Worm (Caenorhabditis elegans) whole organism, L3 larva: ENCODE measurements around the gene F32D8.11.

Experiments used
- ZK546.5 ChIP-seq: sonication (generic microtip); optimal IDR thresholded peaks from 2 replicates; lab custom pipeline; 2017; ENCODE audit warnings: missing biosample characterization, missing genetic modification characterization
- aly-2 ChIP-seq: fragments of 150-350 bp; optimal IDR thresholded peaks from 2 replicates; lab custom pipeline; 2014; ENCODE audit warnings: missing biosample characterization, missing genetic modification characterization
- ama-1 ChIP-seq: fragments of 150-350 bp; optimal IDR thresholded peaks from 2 replicates; lab custom pipeline; 2018
- ceh-16 ChIP-seq: sonication (generic microtip); optimal IDR thresholded peaks from 2 replicates; lab custom pipeline; 2017; ENCODE audit warnings: missing biosample characterization, missing genetic modification characterization
- ceh-82 ChIP-seq: fragments of 150-350 bp; optimal IDR thresholded peaks from 2 replicates; lab custom pipeline; 2014; ENCODE audit warnings: missing biosample characterization, missing genetic modification characterization
- ceh-9 ChIP-seq: sonication (generic microtip); optimal IDR thresholded peaks from 2 replicates; lab custom pipeline; 2018; ENCODE audit warnings: missing biosample characterization, missing genetic modification characterization
- daf-12 ChIP-seq: fragments of 150-350 bp; optimal IDR thresholded peaks from 2 replicates; lab custom pipeline; 2014; ENCODE audit warnings: missing biosample characterization, missing genetic modification reagents, missing genetic modification characterization
- egl-27 ChIP-seq: sonication (generic microtip); optimal IDR thresholded peaks from 4 replicates; lab custom pipeline; 2017; ENCODE audit warnings: missing biosample characterization, missing genetic modification reagents, missing genetic modification characterization
- egl-5 ChIP-seq: fragments of 150-350 bp; optimal IDR thresholded peaks from 2 replicates; lab custom pipeline; 2017; ENCODE audit warnings: missing biosample characterization, missing genetic modification reagents, missing genetic modification characterization, inconsistent platforms
- elt-1 ChIP-seq: fragments of 150-350 bp; optimal IDR thresholded peaks from 2 replicates; lab custom pipeline; 2014; ENCODE audit warnings: missing biosample characterization, missing genetic modification characterization
- elt-2 ChIP-seq: sonication (generic microtip); optimal IDR thresholded peaks from 2 replicates; lab custom pipeline; 2016; ENCODE audit warnings: missing genetic modification reagents, mild to moderate bottlenecking, missing genetic modification characterization, missing compliant biosample characterization
- fkh-10 ChIP-seq: sonication (generic microtip); optimal IDR thresholded peaks from 2 replicates; lab custom pipeline; 2017; ENCODE audit warnings: missing biosample characterization, missing genetic modification reagents, missing genetic modification characterization
- fkh-2 ChIP-seq: fragments of 150-350 bp; optimal IDR thresholded peaks from 2 replicates; lab custom pipeline; 2014; ENCODE audit warnings: missing biosample characterization, missing genetic modification reagents, missing genetic modification characterization
- fos-1 ChIP-seq: fragments of 150-350 bp; optimal IDR thresholded peaks from 2 replicates; lab custom pipeline; 2014; ENCODE audit warnings: missing biosample characterization, missing genetic modification characterization
- hmg-11 ChIP-seq: sonication (generic microtip); optimal IDR thresholded peaks from 2 replicates; lab custom pipeline; 2016; ENCODE audit warnings: missing genetic modification characterization, missing compliant biosample characterization
- jun-1 ChIP-seq: fragments of 150-350 bp; optimal IDR thresholded peaks from 2 replicates; lab custom pipeline; 2014; ENCODE audit warnings: missing biosample characterization, missing genetic modification reagents, missing genetic modification characterization
- lin-15B ChIP-seq: fragments of 150-350 bp; optimal IDR thresholded peaks from 2 replicates; lab custom pipeline; 2014; ENCODE audit warnings: missing biosample characterization, missing genetic modification characterization
- lin-39 ChIP-seq: fragments of 150-350 bp; optimal IDR thresholded peaks from 2 replicates; lab custom pipeline; 2018; ENCODE audit warnings: missing biosample characterization, missing genetic modification reagents, missing genetic modification characterization
- lsy-12 ChIP-seq: sonication (generic microtip); optimal IDR thresholded peaks from 2 replicates; lab custom pipeline; 2016; ENCODE audit warnings: mild to moderate bottlenecking, missing genetic modification characterization, missing compliant biosample characterization
- nfya-1 ChIP-seq: sonication (generic microtip); optimal IDR thresholded peaks from 2 replicates; lab custom pipeline; 2017; ENCODE audit warnings: missing genetic modification characterization, mild to moderate bottlenecking, missing compliant biosample characterization, antibody characterized with exemption, moderate library complexity; ENCODE audit not compliant: insufficient read depth
- nhr-11 ChIP-seq: fragments of 150-350 bp; optimal IDR thresholded peaks from 2 replicates; lab custom pipeline; 2014; ENCODE audit warnings: missing biosample characterization, missing genetic modification characterization
- nhr-12 ChIP-seq: fragments of 150-350 bp; optimal IDR thresholded peaks from 2 replicates; lab custom pipeline; 2014; ENCODE audit warnings: missing biosample characterization, missing genetic modification characterization
- nhr-237 ChIP-seq: fragments of 150-350 bp; optimal IDR thresholded peaks from 2 replicates; lab custom pipeline; 2014; ENCODE audit warnings: missing biosample characterization, missing genetic modification characterization
- nhr-25 ChIP-seq: sonication (generic microtip); optimal IDR thresholded peaks from 2 replicates; lab custom pipeline; 2017; ENCODE audit warnings: missing biosample characterization, missing genetic modification characterization
- nhr-28 ChIP-seq: fragments of 150-350 bp; optimal IDR thresholded peaks from 2 replicates; lab custom pipeline; 2014; ENCODE audit warnings: missing biosample characterization, missing genetic modification characterization
- nhr-43 ChIP-seq: sonication (generic microtip); optimal IDR thresholded peaks from 2 replicates; lab custom pipeline; 2016; ENCODE audit warnings: mild to moderate bottlenecking, missing genetic modification characterization, missing compliant biosample characterization; ENCODE audit not compliant: poor library complexity, severe bottlenecking
- nhr-67 ChIP-seq: fragments of 150-350 bp; optimal IDR thresholded peaks from 2 replicates; lab custom pipeline; 2014; ENCODE audit warnings: missing biosample characterization, missing genetic modification characterization
- nhr-76 ChIP-seq: fragments of 150-350 bp; sonication (generic microtip); optimal IDR thresholded peaks from 5 replicates; lab custom pipeline; 2014; ENCODE audit warnings: missing biosample characterization, missing genetic modification characterization
- pha-4 ChIP-seq: fragments of 150-350 bp; optimal IDR thresholded peaks from 2 replicates; lab custom pipeline; 2014; ENCODE audit warnings: missing biosample characterization, missing genetic modification reagents, missing genetic modification characterization
- pqm-1 ChIP-seq: fragments of 150-350 bp; optimal IDR thresholded peaks from 2 replicates; lab custom pipeline; 2017; ENCODE audit warnings: missing biosample characterization, missing genetic modification characterization, inconsistent platforms
- skn-1 ChIP-seq: fragments of 150-350 bp; optimal IDR thresholded peaks from 2 replicates; lab custom pipeline; 2014; ENCODE audit warnings: missing biosample characterization, missing genetic modification characterization
- snpc-4 ChIP-seq: fragments of 150-350 bp; optimal IDR thresholded peaks from 2 replicates; lab custom pipeline; 2014; ENCODE audit warnings: missing biosample characterization, missing genetic modification characterization
- tbx-2 ChIP-seq: sonication (generic microtip); optimal IDR thresholded peaks from 2 replicates; lab custom pipeline; 2016; ENCODE audit warnings: mild to moderate bottlenecking, missing genetic modification characterization, missing compliant biosample characterization
- unc-39 ChIP-seq: sonication (generic microtip); optimal IDR thresholded peaks from 4 replicates; lab custom pipeline; 2017; ENCODE audit warnings: missing biosample characterization, missing genetic modification characterization
- unc-62 ChIP-seq: fragments of 150-350 bp; sonication (generic microtip); optimal IDR thresholded peaks from 4 replicates; lab custom pipeline; 2014; ENCODE audit warnings: missing biosample characterization, missing genetic modification reagents, missing genetic modification characterization
- zag-1 ChIP-seq: fragments of 150-350 bp; optimal IDR thresholded peaks from 2 replicates; lab custom pipeline; 2014; ENCODE audit warnings: missing biosample characterization, missing genetic modification characterization
- ztf-11 ChIP-seq: fragments of 150-350 bp; optimal IDR thresholded peaks from 2 replicates; lab custom pipeline; 2014; ENCODE audit warnings: missing biosample characterization, missing genetic modification characterization
- ztf-4 ChIP-seq: fragments of 150-350 bp; optimal IDR thresholded peaks from 2 replicates; lab custom pipeline; 2014; ENCODE audit warnings: missing biosample characterization, missing genetic modification characterization

F32D8.11 gene

ce11 chrV:10870050-10870449 is 18.9 kb downstream of the F32D8.11 start:
- TF ChIP-seq skn-1 (no peak), pqm-1 (tag; lab: Kevin White, UChicago) (peak; percentile 9), elt-2 (tag; lab: Kevin White, UChicago) (peak; percentile 23), nhr-43 (tag; lab: Kevin White, UChicago) (no peak), lin-15B (tag; lab: Kevin White, UChicago) (no peak)

- TF ChIP-seq snpc-4 (tag; lab: Kevin White, UChicago) (no peak), ceh-82 (tag; lab: Kevin White, UChicago) (no peak), nfya-1 (tag; lab: Kevin White, UChicago) (peak; percentile 28), fkh-2 (tag; lab: Kevin White, UChicago) (no peak), ceh-9 (tag; lab: Kevin White, UChicago) (no peak), nhr-43 (tag; lab: Kevin White, UChicago) (peak; percentile 11), ceh-16 (tag; lab: Kevin White, UChicago) (no peak), unc-39 (tag; lab: Kevin White, UChicago) (no peak), ZK546.5 (no peak), fkh-10 (GFP tag; lab: Kevin White, UChicago) (peak; percentile 65), ztf-4 (no peak), ama-1 (lab: Kevin White, UChicago) (no peak), elt-2 (tag; lab: Kevin White, UChicago) (no peak), nhr-237 (tag; lab: Kevin White, UChicago) (no peak), lin-39 (tag; lab: Kevin White, UChicago) (peak; percentile 11), lsy-12 (no peak), egl-5 (tag; lab: Kevin White, UChicago) (no peak), nhr-76 (tag; lab: Kevin White, UChicago) (no peak), zag-1 (tag; lab: Kevin White, UChicago) (no peak)
- TF ChIP-seq, all 47 proteins: peak for 4
These were observed 21.4 kb downstream of the F32D8.11 start for ce11 chrV:10867586-10867985.

- TF ChIP-seq nhr-28 (tag; lab: Kevin White, UChicago) (no peak), egl-27 (tag; lab: Kevin White, UChicago) (no peak), ztf-11 (no peak), unc-62 (GFP tag; lab: Kevin White, UChicago) (no peak), nhr-25 (tag; lab: Kevin White, UChicago) (no peak), skn-1 (no peak), jun-1 (tag; lab: Kevin White, UChicago) (no peak), ztf-4 (no peak), hmg-11 (no peak), nhr-12 (tag; lab: Kevin White, UChicago) (no peak), nhr-11 (tag; lab: Kevin White, UChicago) (no peak)
These were observed 23.3 kb downstream of the F32D8.11 start, which contains the start of gene saeg-1 for ce11 chrV:10865599-10865998. saeg-1 (minus strand) TSS chrV:10865699.

- TF ChIP-seq lsy-12 = no peak
- TF ChIP-seq jun-1 (tag; lab: Kevin White, UChicago) = no peak
- TF ChIP-seq tbx-2 = no peak
These were observed 26.4 kb downstream of the F32D8.11 start for ce11 chrV:10862457-10863097.

- TF ChIP-seq nhr-25 (tag; lab: Kevin White, UChicago) = no peak
- no peak for TF ChIP-seq nhr-67 (tag; lab: Kevin White, UChicago)
- TF ChIP-seq nhr-76 (tag; lab: Kevin White, UChicago) = no peak
- no peak for TF ChIP-seq elt-1
- no peak for TF ChIP-seq daf-12
- peak; percentile 4 for TF ChIP-seq hmg-11
- peak; percentile 10 for TF ChIP-seq elt-2 (tag; lab: Kevin White, UChicago)
- no peak for TF ChIP-seq fos-1 (tag; lab: Kevin White, UChicago)
- no peak for TF ChIP-seq aly-2 (tag; lab: Kevin White, UChicago)
- peak; percentile 17 for TF ChIP-seq snpc-4 (tag; lab: Kevin White, UChicago)
- peak; percentile 51 for TF ChIP-seq pha-4 (tag; lab: Kevin White, UChicago)
- TF ChIP-seq ceh-16 (tag; lab: Kevin White, UChicago) = no peak
- TF ChIP-seq lin-15B (tag; lab: Kevin White, UChicago) = no peak
- peak; percentile 54 for TF ChIP-seq nfya-1 (tag; lab: Kevin White, UChicago)
These were observed 27.2 kb downstream of the F32D8.11 start for ce11 chrV:10861611-10862262.
